Worm (Caenorhabditis elegans) whole organism, late embryonic: ENCODE results near the gene cec-2.
"Not testable (repeated sequence)": the region's sequence is repeated elsewhere in the genome, so short reads cannot be mapped to it uniquely, and the experiment has no call there.

Source experiments
- C38D4.7 ChIP-seq: fragments of 200-800 bp; sonication (Bioruptor generic); optimal IDR thresholded peaks from 2 replicates; lab custom pipeline; 2018; ENCODE audit warnings: mild to moderate bottlenecking, missing genetic modification characterization, moderate library complexity, missing compliant biosample characterization
- K02D7.2 ChIP-seq: sonication (generic microtip); optimal IDR thresholded peaks from 2 replicates; lab custom pipeline; 2017; ENCODE audit warnings: mild to moderate bottlenecking, missing genetic modification characterization, missing compliant biosample characterization
- Y22D7AL.16 ChIP-seq: sonication (generic microtip); optimal IDR thresholded peaks from 2 replicates; lab custom pipeline; 2016; ENCODE audit warnings: missing genetic modification characterization, missing compliant biosample characterization
- ceh-22 ChIP-seq: sonication (generic microtip); optimal IDR thresholded peaks from 2 replicates; lab custom pipeline; 2017; ENCODE audit warnings: missing biosample characterization, missing genetic modification characterization
- ceh-31 ChIP-seq: sonication (generic microtip); optimal IDR thresholded peaks from 2 replicates; lab custom pipeline; 2016; ENCODE audit warnings: missing genetic modification characterization, missing compliant biosample characterization
- che-1 ChIP-seq: sonication (generic microtip); optimal IDR thresholded peaks from 2 replicates; lab custom pipeline; 2016; ENCODE audit warnings: mild to moderate bottlenecking, missing genetic modification characterization, missing compliant biosample characterization
- dmd-4 ChIP-seq: sonication (generic microtip); optimal IDR thresholded peaks from 2 replicates; lab custom pipeline; 2016; ENCODE audit warnings: borderline replicate concordance, missing genetic modification characterization, missing compliant biosample characterization
- dve-1 ChIP-seq: sonication (generic microtip); optimal IDR thresholded peaks from 2 replicates; lab custom pipeline; 2017; ENCODE audit warnings: antibody characterized with exemption, mild to moderate bottlenecking, missing genetic modification characterization, missing compliant biosample characterization
- elt-2 ChIP-seq: sonication (generic microtip); optimal IDR thresholded peaks from 2 replicates; lab custom pipeline; 2016; ENCODE audit warnings: missing genetic modification reagents, missing genetic modification characterization, missing compliant biosample characterization
- ets-4 ChIP-seq: sonication (generic microtip); optimal IDR thresholded peaks from 2 replicates; lab custom pipeline; 2016; ENCODE audit warnings: missing genetic modification characterization, missing compliant biosample characterization
- eyg-1 ChIP-seq: sonication (generic microtip); optimal IDR thresholded peaks from 2 replicates; lab custom pipeline; 2016; ENCODE audit warnings: missing genotype, missing genetic modification characterization, missing compliant biosample characterization
- fkh-10 ChIP-seq: fragments of 150-350 bp; optimal IDR thresholded peaks from 2 replicates; lab custom pipeline; 2014; ENCODE audit warnings: missing biosample characterization, missing genetic modification reagents, missing genetic modification characterization
- gmeb-2 ChIP-seq: sonication (generic microtip); optimal IDR thresholded peaks from 2 replicates; lab custom pipeline; 2016; ENCODE audit warnings: missing genetic modification characterization, inconsistent platforms, missing compliant biosample characterization
- hlh-13 ChIP-seq: fragments of 200-800 bp; sonication (Bioruptor generic); optimal IDR thresholded peaks from 2 replicates; lab custom pipeline; 2018; ENCODE audit warnings: mild to moderate bottlenecking, missing genetic modification characterization, missing compliant biosample characterization
- hlh-15 ChIP-seq: sonication (generic microtip); optimal IDR thresholded peaks from 2 replicates; lab custom pipeline; 2016; ENCODE audit warnings: missing genetic modification characterization, missing compliant biosample characterization
- hlh-30 ChIP-seq: sonication (generic microtip); optimal IDR thresholded peaks from 2 replicates; lab custom pipeline; 2017; ENCODE audit warnings: antibody characterized with exemption, missing genetic modification characterization, missing compliant biosample characterization; ENCODE audit not compliant: insufficient read depth
- lin-11 ChIP-seq: fragments of 200-800 bp; sonication (Bioruptor generic); optimal IDR thresholded peaks from 2 replicates; lab custom pipeline; 2018; ENCODE audit warnings: mild to moderate bottlenecking, missing genetic modification characterization, missing compliant biosample characterization
- madf-2 ChIP-seq: sonication (generic microtip); optimal IDR thresholded peaks from 2 replicates; lab custom pipeline; 2017; ENCODE audit warnings: missing genetic modification characterization, missing compliant biosample characterization
- mec-3 ChIP-seq: sonication (generic microtip); optimal IDR thresholded peaks from 2 replicates; lab custom pipeline; 2016; ENCODE audit warnings: borderline replicate concordance, missing genetic modification characterization, missing compliant biosample characterization
- nfya-1 ChIP-seq: sonication (generic microtip); optimal IDR thresholded peaks from 2 replicates; lab custom pipeline; 2017; ENCODE audit warnings: missing genetic modification characterization, mild to moderate bottlenecking, missing compliant biosample characterization, antibody characterized with exemption, moderate library complexity
- pag-3 ChIP-seq: sonication (generic microtip); optimal IDR thresholded peaks from 2 replicates; lab custom pipeline; 2016; ENCODE audit warnings: missing compliant biosample characterization, missing genetic modification characterization, borderline replicate concordance
- pax-1 ChIP-seq: fragments of 150-350 bp; optimal IDR thresholded peaks from 2 replicates; lab custom pipeline; 2014; ENCODE audit warnings: missing biosample characterization, missing genetic modification characterization
- pha-2 ChIP-seq: sonication (generic microtip); optimal IDR thresholded peaks from 2 replicates; lab custom pipeline; 2017; ENCODE audit warnings: mild to moderate bottlenecking, missing genetic modification characterization, missing compliant biosample characterization
- pqm-1 ChIP-seq: sonication (generic microtip); optimal IDR thresholded peaks from 2 replicates; lab custom pipeline; 2016; ENCODE audit warnings: missing genetic modification characterization, missing compliant biosample characterization
- pros-1 ChIP-seq: fragments of 150-350 bp; optimal IDR thresholded peaks from 2 replicates; lab custom pipeline; 2014; ENCODE audit warnings: missing biosample characterization, missing genetic modification reagents, missing genetic modification characterization
- ref-2 ChIP-seq: sonication (generic microtip); optimal IDR thresholded peaks from 2 replicates; lab custom pipeline; 2016; ENCODE audit warnings: missing genetic modification characterization, missing compliant biosample characterization
- rnt-1 ChIP-seq: sonication (generic microtip); optimal IDR thresholded peaks from 2 replicates; lab custom pipeline; 2016; ENCODE audit warnings: missing genetic modification characterization, missing compliant biosample characterization
- tbx-7 ChIP-seq: sonication (generic microtip); optimal IDR thresholded peaks from 2 replicates; lab custom pipeline; 2016; ENCODE audit warnings: missing genotype, missing genetic modification characterization, missing compliant biosample characterization
- ttx-3 ChIP-seq: sonication (generic microtip); optimal IDR thresholded peaks from 2 replicates; lab custom pipeline; 2016; ENCODE audit warnings: missing genetic modification reagents, missing genetic modification characterization, missing compliant biosample characterization
- unc-42 ChIP-seq: sonication (generic microtip); optimal IDR thresholded peaks from 2 replicates; lab custom pipeline; 2016; ENCODE audit warnings: missing genotype, missing genetic modification characterization, missing compliant biosample characterization
- unc-55 ChIP-seq: sonication (generic microtip); optimal IDR thresholded peaks from 2 replicates; lab custom pipeline; 2017; ENCODE audit warnings: missing biosample characterization, missing genetic modification reagents, missing genetic modification characterization
- unc-86 ChIP-seq: sonication (generic microtip); optimal IDR thresholded peaks from 2 replicates; lab custom pipeline; 2016; ENCODE audit warnings: missing genetic modification characterization, missing compliant biosample characterization
- ztf-16 ChIP-seq: sonication (generic microtip); optimal IDR thresholded peaks from 2 replicates; lab custom pipeline; 2017; ENCODE audit warnings: missing genetic modification characterization, missing compliant biosample characterization

cec-2 gene

DNA sequence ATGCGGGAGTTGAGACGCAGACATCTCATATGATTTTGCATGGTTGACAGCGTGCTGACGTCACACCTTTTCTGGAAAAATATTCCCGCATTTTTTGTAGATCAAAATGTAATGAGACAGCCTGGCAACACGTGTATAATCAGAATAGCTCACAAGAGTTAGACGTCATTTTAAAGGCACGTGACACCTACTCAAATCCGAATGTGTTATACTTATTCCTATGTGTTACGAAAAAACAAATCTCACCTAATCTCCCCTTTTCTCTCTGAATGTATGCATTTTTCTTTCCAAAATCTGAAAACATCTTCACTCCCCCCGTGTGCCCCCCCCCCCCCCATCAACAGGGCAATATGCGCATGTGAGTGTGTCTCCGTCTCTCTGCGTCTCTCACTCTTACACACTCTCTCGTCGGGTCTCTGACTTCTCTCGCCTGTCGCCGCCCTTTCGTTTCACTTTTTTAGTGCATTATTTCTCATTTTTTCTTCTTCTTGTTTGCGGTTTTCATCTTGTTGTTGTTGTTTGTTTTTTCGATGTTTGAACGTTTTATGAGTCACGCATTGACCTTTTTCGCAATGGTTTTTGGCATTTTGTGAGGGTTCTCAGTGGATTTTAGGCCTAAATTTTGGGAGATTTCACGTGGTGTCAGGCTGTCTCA, 2.1 kb upstream of the cec-2 start:
- TF ChIP-seq madf-2 (no peak), tbx-7 (tag; lab: Kevin White, UChicago) (no peak), mec-3 (tag; lab: Kevin White, UChicago) (no peak), eyg-1 (tag; lab: Kevin White, UChicago) (no peak), pag-3 (tag; lab: Kevin White, UChicago) (no peak), elt-2 (tag; lab: Kevin White, UChicago) (no peak), fkh-10 (no peak), unc-42 (tag; lab: Kevin White, UChicago) (no peak), pqm-1 (tag; lab: Kevin White, UChicago) (no peak), ztf-16 (tag; lab: Kevin White, UChicago) (no peak), ceh-22 (no peak), lin-11 (tag; lab: Kevin White, UChicago) (no peak), ttx-3 (tag; lab: Kevin White, UChicago) (no peak), ref-2 (tag; lab: Kevin White, UChicago) (no peak), rnt-1 (tag; lab: Kevin White, UChicago) (peak; percentile 1), ets-4 (tag; lab: Kevin White, UChicago) (no peak), hlh-30 (tag; lab: Kevin White, UChicago) (peak; percentile 67), gmeb-2 (tag; lab: Kevin White, UChicago) (no peak), dve-1 (tag; lab: Kevin White, UChicago) (no peak), nfya-1 (tag; lab: Kevin White, UChicago) (peak; percentile 20), unc-86 (tag; lab: Kevin White, UChicago) (no peak), pros-1 (tag; lab: Kevin White, UChicago) (peak; percentile 5), unc-55 (GFP tag; lab: Kevin White, UChicago) (peak; percentile 20)

DNA sequence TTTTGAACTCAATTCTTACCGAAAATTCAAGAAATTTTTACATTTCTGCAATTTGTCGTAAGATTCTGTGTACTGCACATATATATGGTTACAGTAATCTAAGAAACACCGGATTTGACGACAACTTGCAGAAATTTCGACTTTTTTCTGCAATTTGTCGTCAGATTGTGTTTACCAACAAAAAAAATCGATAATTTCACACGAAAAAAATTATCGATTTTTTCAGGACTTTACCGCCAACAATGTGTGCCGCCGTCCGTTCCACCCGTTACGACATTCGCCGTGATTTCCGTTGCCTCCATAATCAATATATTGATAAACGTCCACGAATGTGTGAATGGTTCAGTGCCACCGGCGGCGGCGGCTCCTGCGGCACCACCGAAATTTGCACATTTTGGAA, 3.9 kb downstream of the cec-2 start:
- no peak for TF ChIP-seq K02D7.2
- TF ChIP-seq Y22D7AL.16 (tag; lab: Kevin White, UChicago), result no peak
- no peak for TF ChIP-seq C38D4.7 (GFP tag; lab: Kevin White, UChicago)
- TF ChIP-seq pag-3 (tag; lab: Kevin White, UChicago), result no peak
- TF ChIP-seq dmd-4 (tag; lab: Kevin White, UChicago), result no peak
- no peak for TF ChIP-seq che-1 (tag; lab: Kevin White, UChicago)
- TF ChIP-seq pax-1 (tag; lab: Kevin White, UChicago), result no peak
- TF ChIP-seq ref-2 (tag; lab: Kevin White, UChicago), result no peak
- TF ChIP-seq ets-4 (tag; lab: Kevin White, UChicago), result no peak
- TF ChIP-seq pha-2 (tag; lab: Kevin White, UChicago), result no peak

DNA sequence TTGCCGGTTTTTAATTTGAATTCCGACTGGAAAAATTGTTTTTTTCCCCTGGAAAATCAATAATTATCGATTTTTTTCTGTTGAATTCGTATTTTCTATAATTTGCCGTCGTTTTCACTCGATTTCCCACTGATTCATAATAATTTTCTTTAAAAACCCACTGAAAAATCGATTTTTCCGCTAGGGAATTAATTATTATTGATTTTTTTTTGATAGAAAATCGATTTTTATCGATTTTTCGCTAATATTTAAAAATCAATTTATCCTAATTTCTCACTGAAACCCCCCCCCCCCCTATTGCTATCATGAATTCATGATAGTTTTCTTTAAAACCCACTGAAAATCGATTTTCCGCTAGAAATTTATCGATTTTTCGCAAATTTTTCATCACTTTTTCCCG, 6.1 kb downstream of the cec-2 start:
- no peak for TF ChIP-seq ceh-31
- TF ChIP-seq lin-11 (tag; lab: Kevin White, UChicago), result no peak
- no peak for TF ChIP-seq hlh-30 (tag; lab: Kevin White, UChicago)
- no peak for TF ChIP-seq hlh-13

- no peak for TF ChIP-seq dve-1 (tag; lab: Kevin White, UChicago)
- no peak for TF ChIP-seq hlh-15 (tag; lab: Kevin White, UChicago)
- TF ChIP-seq unc-42 (tag; lab: Kevin White, UChicago), result peak; percentile 32
Measured at ce11 chrIV:1177683-1178082, 7.2 kb downstream of the cec-2 start, which contains the start of gene Y104H12D.2. Gene Y104H12D.2 (plus strand): TSS chrIV:1178022.

DNA sequence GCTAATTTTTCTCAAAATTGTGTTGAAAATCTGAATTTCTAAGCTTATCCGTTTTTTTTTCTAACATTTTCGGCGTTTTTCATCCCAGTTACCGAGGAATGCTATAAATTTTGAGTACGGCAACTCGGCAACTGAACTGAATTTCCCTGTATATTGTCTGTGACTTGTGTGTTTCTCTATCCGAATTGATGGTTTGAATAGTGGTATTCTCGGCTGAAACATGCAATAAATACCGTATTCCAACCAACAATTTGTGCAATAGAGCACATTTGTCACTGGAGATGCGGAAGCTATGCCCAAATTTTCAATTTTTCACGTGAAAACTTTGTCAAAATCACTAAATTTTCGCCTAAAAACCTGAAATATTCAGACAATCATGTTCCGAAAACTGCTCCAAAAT, 11.8 kb downstream of the cec-2 start, which contains the start of gene rmif-2:
rmif-2 (plus strand) TSS at position 301 of the 400 bp plus-strand sequence.
- not testable (repeated sequence) for TF ChIP-seq unc-86 (tag; lab: Kevin White, UChicago); K02D7.2; unc-42 (tag; lab: Kevin White, UChicago)
